Fruit fly (Drosophila melanogaster) whole organism, prepupa: ENCODE data around the gene CG7632.

Experiments
- Blimp-1 ChIP-seq: fragments of 200-800 bp; sonication (Bioruptor generic); optimal IDR thresholded peaks from 3 replicates; lab custom pipeline; 2017; ENCODE audit warnings: missing biosample characterization, missing genetic modification characterization, mild to moderate bottlenecking, moderate library complexity, missing genetic modification reagents
- CG10631 ChIP-seq: fragments of 200-800 bp; sonication (Bioruptor generic); optimal IDR thresholded peaks from 2 replicates; lab custom pipeline; 2016; ENCODE audit warnings: missing biosample characterization, missing genetic modification characterization
- CG10669 ChIP-seq: fragments of 200-800 bp; sonication (Bioruptor generic); optimal IDR thresholded peaks from 3 replicates; lab custom pipeline; 2018; ENCODE audit warnings: missing biosample characterization, mild to moderate bottlenecking, missing genetic modification characterization, moderate library complexity
- CG11762 ChIP-seq: fragments of 200-800 bp; sonication (Bioruptor generic); optimal IDR thresholded peaks from 3 replicates; lab custom pipeline; 2016; ENCODE audit warnings: missing biosample characterization, missing genetic modification characterization; ENCODE audit not compliant: insufficient read depth
- CG11902 ChIP-seq: fragments of 200-800 bp; sonication (Bioruptor generic); optimal IDR thresholded peaks from 3 replicates; lab custom pipeline; 2016; ENCODE audit warnings: missing biosample characterization, missing genetic modification characterization
- CG1621 ChIP-seq: fragments of 200-800 bp; sonication (Bioruptor generic); optimal IDR thresholded peaks from 3 replicates; lab custom pipeline; 2018; ENCODE audit warnings: missing biosample characterization, mild to moderate bottlenecking, missing genetic modification characterization
- CG32006 ChIP-seq: fragments of 200-800 bp; sonication (Bioruptor generic); optimal IDR thresholded peaks from 3 replicates; lab custom pipeline; 2017; ENCODE audit warnings: missing biosample characterization, mild to moderate bottlenecking, missing genetic modification characterization
- CG3919 ChIP-seq: fragments of 200-800 bp; sonication (Bioruptor generic); optimal IDR thresholded peaks from 3 replicates; lab custom pipeline; 2016; ENCODE audit warnings: missing biosample characterization, missing genetic modification characterization
- CG4318 ChIP-seq: fragments of 200-800 bp; sonication (Bioruptor generic); optimal IDR thresholded peaks from 3 replicates; lab custom pipeline; 2017; ENCODE audit warnings: missing biosample characterization, mild to moderate bottlenecking, missing genetic modification characterization
- CG6276 ChIP-seq: fragments of 200-800 bp; sonication (Bioruptor generic); optimal IDR thresholded peaks from 2 replicates; lab custom pipeline; 2017; ENCODE audit warnings: missing biosample characterization, mild to moderate bottlenecking, missing genetic modification characterization
- CG6792 ChIP-seq: fragments of 200-800 bp; sonication (Bioruptor generic); optimal IDR thresholded peaks from 3 replicates; lab custom pipeline; 2016; ENCODE audit warnings: missing biosample characterization, missing genetic modification characterization
- CG6808 ChIP-seq: fragments of 200-800 bp; sonication (Bioruptor generic); optimal IDR thresholded peaks from 3 replicates; lab custom pipeline; 2017; ENCODE audit warnings: missing biosample characterization, missing genetic modification characterization, mild to moderate bottlenecking, moderate library complexity, missing genetic modification reagents
- CG6854 ChIP-seq: fragments of 200-800 bp; sonication (Bioruptor generic); optimal IDR thresholded peaks from 2 replicates; lab custom pipeline; 2017; ENCODE audit warnings: missing biosample characterization, mild to moderate bottlenecking, missing genetic modification characterization
- CG8119 ChIP-seq: fragments of 200-800 bp; sonication (Bioruptor generic); IDR thresholded peaks from 3 replicates; pipeline ENCODE4 v1.3.6; 2022; ENCODE audit warnings: missing biosample characterization, missing genetic modification characterization
- CG8319 ChIP-seq: fragments of 200-800 bp; sonication (Bioruptor generic); optimal IDR thresholded peaks from 3 replicates; lab custom pipeline; 2016; ENCODE audit warnings: missing biosample characterization, missing genetic modification characterization
- CG8632 ChIP-seq: fragments of 200-800 bp; sonication (Bioruptor generic); optimal IDR thresholded peaks from 3 replicates; lab custom pipeline; 2016; ENCODE audit warnings: missing biosample characterization, missing genetic modification characterization
- Eip78C ChIP-seq: fragments of 200-800 bp; sonication (Bioruptor generic); peaks from one replicate; lab custom pipeline; 2016; ENCODE audit warnings: missing biosample characterization, missing genetic modification characterization
- Ets96B ChIP-seq: fragments of 200-800 bp; optimal IDR thresholded peaks from 2 replicates; lab custom pipeline; 2019; ENCODE audit warnings: missing biosample characterization, mild to moderate bottlenecking, missing genetic modification characterization, moderate library complexity
- Gug ChIP-seq: fragments of 200-800 bp; sonication (Bioruptor generic); IDR thresholded peaks from 2 replicates; pipeline ENCODE4 v1.3.6; 2022; ENCODE audit warnings: missing biosample characterization, missing genetic modification characterization
- Hr39 ChIP-seq: fragments of 200-800 bp; sonication (Bioruptor generic); optimal IDR thresholded peaks from 2 replicates; lab custom pipeline; 2016; ENCODE audit warnings: missing biosample characterization, missing genetic modification characterization
- Lpt ChIP-seq: fragments of 200-800 bp; sonication (Bioruptor generic); optimal IDR thresholded peaks from 3 replicates; lab custom pipeline; 2016; ENCODE audit warnings: missing biosample characterization, missing genetic modification characterization
- Smox ChIP-seq: fragments of 200-800 bp; sonication (Bioruptor generic); optimal IDR thresholded peaks from 3 replicates; lab custom pipeline; 2016; ENCODE audit warnings: missing biosample characterization, missing genetic modification characterization
- Sox102F ChIP-seq: fragments of 200-800 bp; sonication (Bioruptor generic); optimal IDR thresholded peaks from 2 replicates; lab custom pipeline; 2016; ENCODE audit warnings: missing biosample characterization, mild to moderate bottlenecking, missing genetic modification characterization
- Sox14 ChIP-seq: fragments of 200-800 bp; sonication (Bioruptor generic); optimal IDR thresholded peaks from 3 replicates; lab custom pipeline; 2016; ENCODE audit warnings: missing biosample characterization, missing genetic modification characterization
- Sox15 ChIP-seq: fragments of 200-800 bp; sonication (Bioruptor generic); optimal IDR thresholded peaks from 3 replicates; lab custom pipeline; 2016; ENCODE audit warnings: missing biosample characterization, missing genetic modification characterization
- cyc ChIP-seq: fragments of 200-800 bp; sonication (Bioruptor generic); optimal IDR thresholded peaks from 3 replicates; lab custom pipeline; 2016; ENCODE audit warnings: missing biosample characterization, missing genetic modification characterization
- dac ChIP-seq: fragments of 200-800 bp; sonication (Bioruptor generic); optimal IDR thresholded peaks from 2 replicates; lab custom pipeline; 2017; ENCODE audit warnings: missing biosample characterization, mild to moderate bottlenecking, missing genetic modification characterization
- dsx ChIP-seq: fragments of 200-800 bp; optimal IDR thresholded peaks from 3 replicates; lab custom pipeline; 2019; ENCODE audit warnings: missing biosample characterization, mild to moderate bottlenecking, missing genetic modification characterization, moderate library complexity; ENCODE audit not compliant: poor library complexity, severe bottlenecking
- eg ChIP-seq: fragments of 200-800 bp; sonication (Bioruptor generic); IDR thresholded peaks from 3 replicates; pipeline ENCODE4 v1.3.6; 2022; ENCODE audit warnings: missing biosample characterization, missing genetic modification characterization
- fd59A ChIP-seq: fragments of 200-800 bp; sonication (Bioruptor generic); optimal IDR thresholded peaks from 2 replicates; lab custom pipeline; 2017; ENCODE audit warnings: missing biosample characterization, mild to moderate bottlenecking, missing genetic modification characterization, missing genetic modification reagents
- fd85E ChIP-seq: fragments of 200-800 bp; sonication (Bioruptor generic); optimal IDR thresholded peaks from 3 replicates; lab custom pipeline; 2016; ENCODE audit warnings: missing biosample characterization, missing genetic modification characterization
- fkh ChIP-seq: fragments of 200-800 bp; sonication (Bioruptor generic); optimal IDR thresholded peaks from 3 replicates; lab custom pipeline; 2017; ENCODE audit warnings: missing biosample characterization, mild to moderate bottlenecking, missing genetic modification characterization, moderate library complexity
- salr ChIP-seq, 2 experiments: fragments of 200-800 bp; sonication (Bioruptor generic); optimal IDR thresholded peaks; 3 replicates each; lab custom pipeline; 2016 to 2018; ENCODE audit warnings: missing biosample characterization in 2 of 2, missing genetic modification characterization in 2 of 2, mild to moderate bottlenecking in 1 of 2
- svp ChIP-seq: fragments of 200-800 bp; sonication (Bioruptor generic); peaks from one replicate; lab custom pipeline; 2016; ENCODE audit warnings: missing biosample characterization, missing genetic modification characterization
- topi ChIP-seq: fragments of 200-800 bp; sonication (Bioruptor generic); optimal IDR thresholded peaks from 3 replicates; lab custom pipeline; 2016; ENCODE audit warnings: missing biosample characterization, missing genetic modification characterization
- vri ChIP-seq: fragments of 200-800 bp; sonication (Bioruptor generic); optimal IDR thresholded peaks from 3 replicates; lab custom pipeline; 2016; ENCODE audit warnings: missing biosample characterization, mild to moderate bottlenecking, missing genetic modification characterization

Gene CG7632

DNA sequence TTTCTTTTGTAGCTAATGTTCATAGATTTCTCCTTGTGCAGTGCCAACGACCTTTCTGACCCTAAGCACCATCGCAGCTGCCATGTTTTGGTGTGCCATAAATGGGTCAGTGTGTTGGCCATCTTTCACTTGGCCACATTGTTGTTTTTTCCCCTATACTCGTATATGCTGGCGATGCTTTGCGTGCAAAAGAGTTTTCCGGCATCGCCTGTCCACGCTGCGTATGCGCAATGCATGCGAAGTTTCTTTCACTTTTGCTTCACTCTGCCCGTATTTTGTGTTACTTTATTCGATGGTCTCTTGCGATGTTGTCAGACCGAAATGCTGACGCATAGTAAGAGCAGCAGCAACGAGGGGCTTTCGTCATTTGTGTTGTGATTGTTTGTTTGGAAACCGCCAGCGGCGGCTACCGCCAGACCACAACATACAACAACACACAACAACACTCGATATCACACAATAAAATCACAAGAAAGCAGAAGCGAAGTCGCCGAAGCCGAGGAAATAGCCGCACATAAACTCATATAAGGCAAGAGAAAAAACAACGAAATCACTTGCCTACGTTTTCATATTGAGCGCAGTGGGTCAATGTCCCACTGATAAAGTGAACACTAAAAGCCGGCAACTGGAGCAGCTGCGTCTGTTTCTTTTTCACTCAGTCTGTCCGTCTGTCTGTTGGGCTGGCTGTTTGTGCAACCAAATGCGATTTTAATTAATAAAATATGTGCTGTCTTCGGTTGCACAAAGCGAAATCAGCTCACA lies 42.9 kb upstream of the CG7632 start (continued):
- no peak for TF ChIP-seq CG1621 (tag; lab: Kevin White, UChicago)
- TF ChIP-seq CG8119, result 0 out of 3 replicates have a peak, but pooled peaks have one; percentile 17
- TF ChIP-seq Sox14 (GFP tag; lab: Kevin White, UChicago), result no peak
- TF ChIP-seq CG11762 (GFP tag; lab: Kevin White, UChicago), result no peak
- no peak for TF ChIP-seq Sox102F (GFP tag; lab: Kevin White, UChicago)
- no peak for TF ChIP-seq CG3919 (GFP tag; lab: Kevin White, UChicago)
- no peak for TF ChIP-seq CG6854 (GFP tag; lab: Kevin White, UChicago)

DNA sequence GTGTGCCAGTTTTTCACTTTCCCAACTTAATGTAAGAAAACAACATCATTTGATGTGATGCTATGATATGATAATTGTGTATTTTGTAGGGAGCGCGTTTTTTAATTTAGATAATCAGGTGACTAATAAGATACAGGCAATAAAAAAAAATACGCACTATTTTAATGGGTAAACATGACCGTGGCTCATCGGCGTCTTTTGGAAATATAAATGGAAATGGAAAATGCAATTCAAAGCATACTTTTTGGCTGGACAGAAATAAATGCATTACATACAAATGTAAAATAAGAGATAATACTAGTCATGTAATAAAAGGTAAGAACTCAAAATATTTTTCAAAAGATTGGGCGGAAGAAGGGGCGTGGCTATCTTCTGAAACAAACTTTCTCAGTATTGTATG lies 42.1 kb upstream of the CG7632 start:
- no peak for TF ChIP-seq CG32006
- TF ChIP-seq fd59A (GFP tag; lab: Kevin White, UChicago), result no peak
- TF ChIP-seq topi (GFP tag; lab: Kevin White, UChicago), result no peak
- no peak for TF ChIP-seq CG4318 (GFP tag; lab: Kevin White, UChicago)
- TF ChIP-seq fkh, result peak; percentile 28

DNA sequence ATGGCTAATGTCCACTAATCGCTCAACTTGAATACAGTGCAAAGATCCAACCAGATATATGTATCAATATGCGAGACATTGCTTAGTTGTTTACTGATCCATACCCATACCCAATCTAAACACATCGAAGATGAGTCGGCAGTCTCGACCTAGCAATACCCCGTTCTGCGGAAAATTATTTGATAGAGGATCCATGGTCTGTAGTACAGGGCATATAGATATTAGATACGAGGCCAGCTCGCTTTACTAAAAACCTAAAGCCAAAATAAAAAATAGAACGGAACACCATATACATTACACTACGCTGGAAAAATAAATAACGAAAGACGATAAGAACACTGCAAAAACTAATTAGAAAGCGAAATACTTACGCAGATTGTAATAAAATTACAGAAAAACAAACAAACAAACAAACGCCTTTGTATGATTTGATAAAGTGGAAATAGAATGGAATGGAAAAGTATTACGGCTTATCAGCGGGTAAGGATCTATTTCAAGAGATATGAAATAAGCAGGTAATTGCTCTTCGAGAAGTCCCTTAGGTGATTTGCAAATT lies 38.3 kb upstream of the CG7632 start:
- TF ChIP-seq Smox (GFP tag; lab: Kevin White, UChicago), result no peak
- no peak for TF ChIP-seq dac (GFP tag; lab: Kevin White, UChicago)
- TF ChIP-seq Lpt (GFP tag; lab: Kevin White, UChicago), result no peak
- no peak for TF ChIP-seq CG3919 (GFP tag; lab: Kevin White, UChicago)
- TF ChIP-seq Eip78C, result no peak
- no peak for TF ChIP-seq CG10669 (GFP tag; lab: Kevin White, UChicago)
- no peak for TF ChIP-seq CG6808 (GFP tag; lab: Kevin White, UChicago)
- no peak for TF ChIP-seq Blimp-1 (GFP tag; lab: Kevin White, UChicago)
- no peak for TF ChIP-seq CG8319 (GFP tag; lab: Kevin White, UChicago)
- TF ChIP-seq Sox15 (GFP tag; lab: Kevin White, UChicago), result no peak
- TF ChIP-seq fkh, result peak; percentile 17
- no peak for TF ChIP-seq Hr39 (GFP tag; lab: Kevin White, UChicago)
- TF ChIP-seq fd85E (GFP tag; lab: Kevin White, UChicago), result no peak
- TF ChIP-seq salr (GFP tag; optimal IDR thresholded peaks at IDR 0.05; lab: Kevin White, UChicago), result no peak
- TF ChIP-seq CG10631 (GFP tag; lab: Kevin White, UChicago), result no peak
- no peak for TF ChIP-seq vri (GFP tag; lab: Kevin White, UChicago)
- 0 out of 3 replicates have a peak, but pooled peaks have one; percentile 16 for TF ChIP-seq eg
- TF ChIP-seq Gug, result no peak
- no peak for TF ChIP-seq CG6276
- no peak for TF ChIP-seq cyc (GFP tag; lab: Kevin White, UChicago)
- TF ChIP-seq topi (GFP tag; lab: Kevin White, UChicago), result no peak
- TF ChIP-seq svp, result peak; percentile 59
- no peak for TF ChIP-seq CG6792 (GFP tag; lab: Kevin White, UChicago)

DNA sequence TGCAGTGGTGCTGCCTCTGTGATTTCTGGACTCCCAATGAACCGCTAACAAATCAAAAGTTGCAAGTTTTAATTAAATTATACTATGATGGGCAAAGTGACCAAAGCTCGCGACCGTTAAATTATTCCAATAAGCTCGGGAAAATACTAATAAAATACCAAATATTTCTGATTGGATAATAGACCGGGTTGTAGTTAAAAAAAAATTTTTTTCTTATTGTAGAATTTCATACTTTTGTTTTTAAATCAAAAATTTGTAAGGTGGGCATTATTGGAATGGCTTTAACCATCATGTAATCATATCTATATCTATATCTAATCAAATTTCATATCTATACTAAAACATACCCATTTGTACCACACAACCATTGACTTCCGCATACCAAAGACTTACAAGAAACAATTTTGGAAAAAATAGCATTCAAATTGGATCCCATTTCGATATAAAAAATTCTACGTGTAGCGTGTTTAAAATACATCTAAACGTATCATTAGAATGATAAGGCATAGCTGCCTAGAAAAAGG lies 36.6 kb upstream of the CG7632 start, which contains the start of gene CG9391:
Gene CG9391 (minus strand): TSS at position 474 of the 524 bp plus-strand sequence.
- TF ChIP-seq CG8632 (GFP tag; lab: Kevin White, UChicago) (no peak), dsx (GFP tag; lab: Kevin White, UChicago) (no peak), svp (peak; percentile 57), dac (GFP tag; lab: Kevin White, UChicago) (no peak), Ets96B (tag; lab: Kevin White, UChicago) (no peak), CG11902 (GFP tag; lab: Kevin White, UChicago) (no peak)
